Worm (Caenorhabditis elegans): Measurements from ENCODE around the gene C33H5.16.
A peak's percentile ranks its signal among the peaks of the same experiment; 100 is the strongest.

Gene C33H5.16

DNA sequence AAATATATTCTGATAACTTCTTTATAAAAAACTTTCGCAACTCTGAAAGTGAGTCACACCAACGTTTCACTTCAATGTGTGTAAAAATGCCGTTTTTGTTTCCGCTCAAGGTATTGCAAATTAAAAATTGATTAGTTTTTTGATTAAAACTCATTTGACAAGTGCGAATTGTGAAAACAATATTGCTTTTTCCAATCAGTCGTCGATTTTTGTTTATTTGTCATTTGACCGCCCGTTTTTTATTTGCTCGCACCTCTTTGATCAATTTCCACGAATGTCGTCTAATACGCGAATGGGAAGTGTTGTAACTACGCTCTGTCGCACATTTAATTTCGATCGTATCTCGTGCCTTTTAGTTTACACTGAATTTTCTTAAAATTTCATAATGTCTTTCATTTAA, 27.0 kb upstream of the C33H5.16 start, which contains the start of gene mvb-12 (continued):
- peak; percentile 4 for TF ChIP-seq pqm-1 (tag; optimal IDR thresholded peaks at IDR 0.05)
- no peak for TF ChIP-seq lin-39 (tag; optimal IDR thresholded peaks at IDR 0.05)
- no peak for TF ChIP-seq Y48G9A.11 (GFP tag; IDR thresholded peaks at IDR 0.05)
- no peak for TF ChIP-seq dmd-9 (GFP tag; IDR thresholded peaks at IDR 0.05)
- TF ChIP-seq nhr-102 (tag; optimal IDR thresholded peaks at IDR 0.05): no peak
- TF ChIP-seq hif-1 (tag; optimal IDR thresholded peaks at IDR 0.05): no peak
- TF ChIP-seq daf-16 (GFP tag; optimal IDR thresholded peaks at IDR 0.05): no peak
- TF ChIP-seq daf-16 (tag; optimal IDR thresholded peaks at IDR 0.05): peak; percentile 84
- TF ChIP-seq mdt-29 (GFP tag; IDR thresholded peaks at IDR 0.05): no peak
- TF ChIP-seq rbr-2 (tag; optimal IDR thresholded peaks at IDR 0.05): no peak
- no peak for TF ChIP-seq lin-15B (tag; optimal IDR thresholded peaks at IDR 0.05)
- no peak for TF ChIP-seq fos-1 (tag; optimal IDR thresholded peaks at IDR 0.05)
- no peak for TF ChIP-seq ZK337.2 (GFP tag; IDR thresholded peaks at IDR 0.05)
- TF ChIP-seq madf-9 (GFP tag; conservative IDR thresholded peaks at IDR 0.05): no peak
- no peak for TF ChIP-seq ceh-44 (GFP tag; IDR thresholded peaks at IDR 0.05)
- no peak for TF ChIP-seq nhr-6 (tag; optimal IDR thresholded peaks at IDR 0.05)
- no peak for TF ChIP-seq set-16 (GFP tag; IDR thresholded peaks at IDR 0.05)
- no peak for TF ChIP-seq nhr-11 (tag; optimal IDR thresholded peaks at IDR 0.05)
- peak; percentile 7 for TF ChIP-seq nhr-28 (tag; optimal IDR thresholded peaks at IDR 0.05)
- TF ChIP-seq tra-1 (GFP tag; IDR thresholded peaks at IDR 0.05): no peak
- no peak for TF ChIP-seq ceh-82 (tag; optimal IDR thresholded peaks at IDR 0.05)
- peak in 1 of 2 experiments; percentile 49 for TF ChIP-seq lsy-2 (tag; optimal IDR thresholded peaks at IDR 0.05)
- TF ChIP-seq R02D3.7 (tag; optimal IDR thresholded peaks at IDR 0.05): no peak
- peak; percentile 27 for TF ChIP-seq hlh-11 (tag; optimal IDR thresholded peaks at IDR 0.05)
- no peak for TF ChIP-seq mxl-3 (GFP tag; optimal IDR thresholded peaks at IDR 0.05)
- TF ChIP-seq lin-13 (GFP tag; optimal IDR thresholded peaks at IDR 0.05): no peak

- TF ChIP-seq daf-8 (GFP tag; IDR thresholded peaks at IDR 0.05): no peak
- TF ChIP-seq arid-1 (GFP tag; conservative IDR thresholded peaks at IDR 0.05): no peak
- no peak for TF ChIP-seq snpc-4 (tag; optimal IDR thresholded peaks at IDR 0.05)
- TF ChIP-seq ces-1 (GFP tag; optimal IDR thresholded peaks at IDR 0.05): no peak
- TF ChIP-seq lsy-2 (tag; optimal IDR thresholded peaks at IDR 0.05): peak in 1 of 2 experiments; percentile 27
- no peak for TF ChIP-seq php-3 (GFP tag; IDR thresholded peaks at IDR 0.05)
- no peak for TF ChIP-seq nhr-48 (tag; optimal IDR thresholded peaks at IDR 0.05)
- TF ChIP-seq gei-8 (GFP tag; optimal IDR thresholded peaks at IDR 0.05): no peak
- no peak for TF ChIP-seq F44E2.7 (GFP tag; IDR thresholded peaks at IDR 0.05)
- peak in 1 of 2 experiments; percentile 42 for TF ChIP-seq unc-62 (GFP tag; optimal IDR thresholded peaks at IDR 0.05 in 1 of 2)
- TF ChIP-seq unc-62 (tag; optimal IDR thresholded peaks at IDR 0.05): no peak
- no peak for TF ChIP-seq ceh-82 (tag; optimal IDR thresholded peaks at IDR 0.05)
- peak; percentile 25 for TF ChIP-seq mxl-3 (GFP tag; optimal IDR thresholded peaks at IDR 0.05)
- no peak for TF ChIP-seq nhr-42 (GFP tag; IDR thresholded peaks at IDR 0.05)
- TF ChIP-seq lin-38 (GFP tag; IDR thresholded peaks at IDR 0.05): peak; percentile 11; the same call in 1 of the 2 replicates
- TF ChIP-seq mes-2 (tag; optimal IDR thresholded peaks at IDR 0.05; ENCODE audit: poor library complexity, severe bottlenecking): peak; percentile 10
- TF ChIP-seq Y75B8A.6 (GFP tag; IDR thresholded peaks at IDR 0.05): no peak
- TF ChIP-seq spr-3 (GFP tag; optimal IDR thresholded peaks at IDR 0.05): no peak
- no peak for TF ChIP-seq Y48G9A.11 (GFP tag; IDR thresholded peaks at IDR 0.05)
- TF ChIP-seq unc-130 (GFP tag; optimal IDR thresholded peaks at IDR 0.05): peak; percentile 12
- peak; percentile 36 for TF ChIP-seq dmd-6 (GFP tag; IDR thresholded peaks at IDR 0.05)
- no peak for TF ChIP-seq nhr-11 (tag; optimal IDR thresholded peaks at IDR 0.05)
- peak; percentile 56 for TF ChIP-seq dve-1 (tag; optimal IDR thresholded peaks at IDR 0.05; ENCODE audit: insufficient read depth)
- no peak for TF ChIP-seq lin-39 (tag; optimal IDR thresholded peaks at IDR 0.05)
- no peak for TF ChIP-seq ctbp-1 (GFP tag; IDR thresholded peaks at IDR 0.05)
- TF ChIP-seq Y105C5A.15 (GFP tag; IDR thresholded peaks at IDR 0.05): no peak
- TF ChIP-seq T20F7.1 (GFP tag; optimal IDR thresholded peaks at IDR 0.05): no peak
- TF ChIP-seq nhr-28 (tag; optimal IDR thresholded peaks at IDR 0.05): peak; percentile 2
- no peak for TF ChIP-seq zip-11 (GFP tag; IDR thresholded peaks at IDR 0.05)
- TF ChIP-seq lim-7 (GFP tag; IDR thresholded peaks at IDR 0.05): no peak
- TF ChIP-seq pqm-1 (tag; optimal IDR thresholded peaks at IDR 0.05): peak; percentile 33
- no peak for TF ChIP-seq fkh-10 (GFP tag; optimal IDR thresholded peaks at IDR 0.05)
- no peak for TF ChIP-seq ZK337.2 (GFP tag; IDR thresholded peaks at IDR 0.05)
Measured at ce11 chrIV:7829275-7829938, 26.3 kb upstream of the C33H5.16 start, which contains the start of gene C06A6.4. C06A6.4 (minus strand) TSS chrIV:7829298.
